Worm (Caenorhabditis elegans) whole organism, L2 larva: Measurements from ENCODE around the gene oac-8.

Experiments used
- F13H6.1 ChIP-seq: sonication (generic microtip); optimal IDR thresholded peaks from 2 replicates; lab custom pipeline; 2016; ENCODE audit warnings: missing genetic modification characterization, missing compliant biosample characterization
- ZK546.5 ChIP-seq: sonication (generic microtip); optimal IDR thresholded peaks from 2 replicates; lab custom pipeline; 2017; ENCODE audit warnings: missing biosample characterization, missing genetic modification characterization
- aly-2 ChIP-seq: fragments of 150-350 bp; optimal IDR thresholded peaks from 2 replicates; lab custom pipeline; 2014; ENCODE audit warnings: missing biosample characterization, missing genetic modification characterization
- ama-1 ChIP-seq: fragments of 150-350 bp; optimal IDR thresholded peaks from 2 replicates; lab custom pipeline; 2018; ENCODE audit warnings: inconsistent platforms
- blmp-1 ChIP-seq: sonication (generic microtip); optimal IDR thresholded peaks from 2 replicates; lab custom pipeline; 2017; ENCODE audit warnings: missing genetic modification characterization, mild to moderate bottlenecking, missing compliant biosample characterization, antibody characterized with exemption, moderate library complexity; ENCODE audit not compliant: insufficient read depth
- ceh-16 ChIP-seq: fragments of 150-350 bp; optimal IDR thresholded peaks from 2 replicates; lab custom pipeline; 2014; ENCODE audit warnings: missing biosample characterization, missing genetic modification characterization
- crh-2 ChIP-seq: sonication (generic microtip); optimal IDR thresholded peaks from 2 replicates; lab custom pipeline; 2017; ENCODE audit warnings: missing biosample characterization, missing genetic modification characterization
- dmd-4 ChIP-seq: sonication (generic microtip); optimal IDR thresholded peaks from 2 replicates; lab custom pipeline; 2017; ENCODE audit warnings: missing biosample characterization, missing genetic modification characterization
- egl-27 ChIP-seq: sonication (generic microtip); optimal IDR thresholded peaks from 3 replicates; lab custom pipeline; 2017; ENCODE audit warnings: missing biosample characterization, missing genetic modification reagents, missing genetic modification characterization
- elt-1 ChIP-seq: fragments of 150-350 bp; optimal IDR thresholded peaks from 2 replicates; lab custom pipeline; 2014; ENCODE audit warnings: missing biosample characterization, missing genetic modification characterization
- elt-3 ChIP-seq: sonication (generic microtip); optimal IDR thresholded peaks from 2 replicates; lab custom pipeline; 2017; ENCODE audit warnings: missing biosample characterization, missing genetic modification characterization
- fos-1 ChIP-seq: fragments of 150-350 bp; optimal IDR thresholded peaks from 2 replicates; lab custom pipeline; 2014; ENCODE audit warnings: missing biosample characterization, missing genetic modification characterization
- gmeb-1 ChIP-seq: fragments of 150-350 bp; optimal IDR thresholded peaks from 2 replicates; lab custom pipeline; 2014; ENCODE audit warnings: missing biosample characterization, missing genetic modification characterization
- lin-11 ChIP-seq: fragments of 150-350 bp; sonication (generic microtip); optimal IDR thresholded peaks from 2 replicates; lab custom pipeline; 2014; ENCODE audit warnings: missing biosample characterization, missing genetic modification characterization, inconsistent platforms, mixed read lengths
- lin-13 ChIP-seq: fragments of 150-350 bp; optimal IDR thresholded peaks from 2 replicates; lab custom pipeline; 2014; ENCODE audit warnings: missing biosample characterization, missing genetic modification reagents, missing genetic modification characterization
- lin-39 ChIP-seq: fragments of 150-350 bp; optimal IDR thresholded peaks from 2 replicates; lab custom pipeline; 2014; ENCODE audit warnings: missing biosample characterization, missing genetic modification reagents, missing genetic modification characterization
- lsy-2 ChIP-seq, 2 experiments: fragments of 150-350 bp in 1 of 2; sonication (generic microtip) in 1 of 2; optimal IDR thresholded peaks; 2 replicates each; lab custom pipeline; 2014 to 2017; ENCODE audit warnings: missing biosample characterization in 2 of 2, missing genetic modification characterization in 2 of 2
- mbf-1 ChIP-seq: sonication (generic microtip); optimal IDR thresholded peaks from 2 replicates; lab custom pipeline; 2017; ENCODE audit warnings: missing biosample characterization, missing genetic modification characterization
- mdl-1 ChIP-seq, 2 experiments: fragments of 150-350 bp in 1 of 2; sonication (generic microtip) in 1 of 2; optimal IDR thresholded peaks; 2 replicates each; lab custom pipeline; 2017; ENCODE audit warnings: missing biosample characterization in 2 of 2, missing genetic modification characterization in 2 of 2
- nhr-10 ChIP-seq: sonication (generic microtip); optimal IDR thresholded peaks from 2 replicates; lab custom pipeline; 2017; ENCODE audit warnings: missing biosample characterization, missing genetic modification characterization
- nhr-12 ChIP-seq: fragments of 150-350 bp; optimal IDR thresholded peaks from 2 replicates; lab custom pipeline; 2014; ENCODE audit warnings: missing biosample characterization, missing genetic modification characterization
- nhr-129 ChIP-seq: fragments of 150-350 bp; optimal IDR thresholded peaks from 2 replicates; lab custom pipeline; 2014; ENCODE audit warnings: missing biosample characterization, missing genetic modification characterization
- nhr-21 ChIP-seq: fragments of 150-350 bp; optimal IDR thresholded peaks from 2 replicates; lab custom pipeline; 2014; ENCODE audit warnings: missing biosample characterization, missing genetic modification characterization
- nhr-23 ChIP-seq: fragments of 150-350 bp; optimal IDR thresholded peaks from 2 replicates; lab custom pipeline; 2014; ENCODE audit warnings: missing biosample characterization, missing genetic modification reagents, missing genetic modification characterization
- nhr-237 ChIP-seq: fragments of 150-350 bp; optimal IDR thresholded peaks from 2 replicates; lab custom pipeline; 2014; ENCODE audit warnings: missing biosample characterization, missing genetic modification characterization
- nhr-25 ChIP-seq: fragments of 150-350 bp; sonication (generic microtip); optimal IDR thresholded peaks from 3 replicates; lab custom pipeline; 2014; ENCODE audit warnings: missing biosample characterization, missing genetic modification characterization
- nhr-6 ChIP-seq: fragments of 150-350 bp; optimal IDR thresholded peaks from 2 replicates; lab custom pipeline; 2014; ENCODE audit warnings: missing biosample characterization, missing genetic modification characterization
- nhr-77 ChIP-seq: fragments of 150-350 bp; optimal IDR thresholded peaks from 2 replicates; lab custom pipeline; 2014; ENCODE audit warnings: missing biosample characterization, missing genetic modification characterization
- peb-1 ChIP-seq: fragments of 150-350 bp; optimal IDR thresholded peaks from 2 replicates; lab custom pipeline; 2014; ENCODE audit warnings: missing biosample characterization, missing genetic modification characterization
- sem-4 ChIP-seq: fragments of 150-350 bp; optimal IDR thresholded peaks from 2 replicates; lab custom pipeline; 2014; ENCODE audit warnings: missing biosample characterization, missing genetic modification reagents, missing genetic modification characterization
- skn-1 ChIP-seq: sonication (generic microtip); optimal IDR thresholded peaks from 2 replicates; lab custom pipeline; 2017; ENCODE audit warnings: missing biosample characterization, missing genetic modification characterization
- sma-3 ChIP-seq: sonication (generic microtip); optimal IDR thresholded peaks from 2 replicates; lab custom pipeline; 2016; ENCODE audit warnings: missing genetic modification reagents, missing genetic modification characterization, missing compliant biosample characterization
- snpc-4 ChIP-seq: fragments of 150-350 bp; optimal IDR thresholded peaks from 2 replicates; lab custom pipeline; 2014; ENCODE audit warnings: missing biosample characterization, missing genetic modification characterization
- unc-39 ChIP-seq: fragments of 150-350 bp; optimal IDR thresholded peaks from 2 replicates; lab custom pipeline; 2014; ENCODE audit warnings: missing biosample characterization, missing genetic modification characterization
- unc-55 ChIP-seq: fragments of 150-350 bp; sonication (generic microtip); optimal IDR thresholded peaks from 3 replicates; lab custom pipeline; 2014; ENCODE audit warnings: missing biosample characterization, missing genetic modification reagents, missing genetic modification characterization
- unc-62 ChIP-seq: fragments of 150-350 bp; optimal IDR thresholded peaks from 2 replicates; lab custom pipeline; 2014; ENCODE audit warnings: missing biosample characterization, missing genetic modification reagents, missing genetic modification characterization
- zag-1 ChIP-seq: fragments of 150-350 bp; optimal IDR thresholded peaks from 2 replicates; lab custom pipeline; 2014; ENCODE audit warnings: missing biosample characterization, missing genetic modification characterization
- ztf-1 ChIP-seq: fragments of 200-800 bp; sonication (Bioruptor generic); conservative IDR thresholded peaks from 2 replicates; pipeline ENCODE4 v1.3.6; 2022; ENCODE audit warnings: missing genetic modification characterization, missing compliant biosample characterization
- ztf-11 ChIP-seq: sonication (generic microtip); optimal IDR thresholded peaks from 2 replicates; lab custom pipeline; 2017; ENCODE audit warnings: missing biosample characterization, missing genetic modification characterization
- ztf-4 ChIP-seq: fragments of 150-350 bp; optimal IDR thresholded peaks from 2 replicates; lab custom pipeline; 2014; ENCODE audit warnings: missing biosample characterization, missing genetic modification characterization

Gene oac-8

DNA sequence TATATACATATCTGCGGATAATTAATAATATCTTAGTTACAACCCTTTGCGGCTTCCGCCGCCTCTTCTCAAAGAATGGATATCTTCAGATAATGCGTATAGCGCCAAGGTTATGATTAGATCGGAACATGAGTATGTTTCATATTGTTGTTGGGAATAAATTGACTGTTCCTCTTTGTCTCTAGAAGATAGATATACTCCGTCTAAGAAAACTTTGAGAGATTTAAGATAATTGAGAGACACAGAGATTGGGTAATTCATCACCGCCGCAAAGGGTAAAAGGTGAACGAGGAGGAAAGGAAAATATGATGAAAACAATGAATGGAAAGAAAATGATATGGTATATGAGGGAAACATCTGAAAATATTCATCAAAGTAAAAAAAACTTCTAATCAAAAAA, 7.7 kb upstream of the oac-8 start:
- TF ChIP-seq fos-1 (peak; percentile 21), ama-1 (lab: Kevin White, UChicago) (no peak), peb-1 (tag; lab: Kevin White, UChicago) (no peak), ceh-16 (tag; lab: Kevin White, UChicago) (no peak), F13H6.1 (tag; lab: Kevin White, UChicago) (no peak), elt-3 (tag; lab: Kevin White, UChicago) (no peak), nhr-77 (tag; lab: Kevin White, UChicago) (no peak), elt-1 (no peak), lin-13 (no peak), nhr-25 (peak; percentile 10), zag-1 (tag; lab: Kevin White, UChicago) (no peak), lin-11 (tag; lab: Kevin White, UChicago) (no peak)

DNA sequence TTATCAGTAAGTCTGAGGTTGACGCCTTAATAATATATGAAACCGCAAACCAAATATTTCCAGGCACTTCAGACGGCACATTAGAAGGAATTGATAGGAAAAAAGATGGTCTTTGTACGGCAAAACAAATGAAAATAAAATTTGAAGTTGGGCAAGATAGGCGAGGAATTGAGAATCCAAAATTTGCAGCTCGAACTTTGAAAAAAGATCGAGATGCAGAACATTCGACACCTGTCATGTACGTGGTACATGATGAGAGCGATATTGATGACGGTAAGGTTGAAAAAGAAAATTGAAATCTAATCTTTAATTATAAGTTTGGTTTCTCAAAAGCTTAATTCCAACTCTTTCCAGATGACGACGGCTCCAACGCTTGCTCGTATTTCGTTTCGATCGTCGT, 6.7 kb upstream of the oac-8 start:
- TF ChIP-seq nhr-129 (tag; lab: Kevin White, UChicago): no peak
- TF ChIP-seq nhr-6: no peak
- TF ChIP-seq ztf-11 (tag; lab: Kevin White, UChicago): no peak
- TF ChIP-seq mdl-1 (tag; optimal IDR thresholded peaks at IDR 0.05; lab: Kevin White, UChicago): no peak
- TF ChIP-seq unc-39 (tag; lab: Kevin White, UChicago): no peak
- no peak for TF ChIP-seq nhr-12 (tag; lab: Kevin White, UChicago)
- TF ChIP-seq nhr-10: no peak

DNA sequence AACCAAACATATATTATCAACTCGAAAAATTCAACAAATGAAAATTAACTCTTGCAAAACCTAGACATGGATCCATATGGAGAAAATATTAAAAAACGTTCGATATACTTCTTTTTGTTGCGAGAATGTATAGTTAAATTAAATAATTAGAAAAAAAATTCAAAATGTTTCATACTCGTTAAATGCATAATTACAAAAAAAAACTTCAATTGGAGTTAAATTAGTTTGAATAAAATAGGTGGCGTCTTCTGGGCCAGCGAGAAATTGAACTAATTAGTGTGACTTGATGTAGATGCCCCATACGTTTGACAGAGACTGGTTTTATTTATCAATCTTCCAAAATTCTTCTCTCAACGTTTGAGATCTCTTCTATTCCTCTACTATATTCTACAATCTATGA, 6.0 kb upstream of the oac-8 start, which contains the start of gene lgc-43:
lgc-43 (plus strand) TSS at position 301 of the 400 bp plus-strand sequence.
- TF ChIP-seq ama-1 (lab: Kevin White, UChicago) (no peak), ztf-4 (no peak), nhr-6 (no peak), lin-39 (tag; lab: Kevin White, UChicago) (no peak), nhr-23 (no peak), sem-4 (tag; lab: Kevin White, UChicago) (no peak), mbf-1 (tag; lab: Kevin White, UChicago) (no peak), nhr-10 (no peak), egl-27 (tag; lab: Kevin White, UChicago) (no peak), skn-1 (tag; lab: Kevin White, UChicago) (no peak), crh-2 (no peak), ZK546.5 (no peak), sma-3 (no peak), nhr-237 (tag; lab: Kevin White, UChicago) (no peak), dmd-4 (no peak), unc-39 (tag; lab: Kevin White, UChicago) (no peak), nhr-12 (tag; lab: Kevin White, UChicago) (no peak), blmp-1 (tag; lab: Kevin White, UChicago) (no peak), ceh-16 (tag; lab: Kevin White, UChicago) (no peak)

DNA sequence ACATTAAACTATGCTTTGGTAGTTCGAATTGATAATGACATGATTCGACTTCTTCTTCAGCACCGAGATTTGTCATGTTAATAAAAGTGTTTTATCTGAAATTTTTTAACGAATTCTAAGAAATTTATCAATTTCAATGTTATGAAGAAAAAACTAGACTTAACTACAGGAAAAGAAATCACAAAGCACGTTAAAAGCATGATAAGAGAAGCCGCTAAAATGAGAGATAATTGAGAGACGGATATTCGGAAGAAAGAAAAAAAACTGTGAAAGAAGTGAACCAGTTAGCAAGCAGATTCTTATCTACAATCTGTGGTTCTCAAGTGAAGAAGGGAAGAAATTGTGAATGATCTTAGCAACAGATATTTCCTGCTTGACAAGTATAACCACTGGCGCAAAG, 4.7 kb downstream of the oac-8 start, which contains the start of gene C43F9.4:
C43F9.4 (minus strand) TSS at position 101 of the 400 bp plus-strand sequence.
- TF ChIP-seq F13H6.1 (tag; lab: Kevin White, UChicago) (no peak), blmp-1 (tag; lab: Kevin White, UChicago) (no peak), nhr-77 (tag; lab: Kevin White, UChicago) (no peak), nhr-21 (no peak), skn-1 (tag; lab: Kevin White, UChicago) (no peak), unc-55 (no peak), unc-62 (no peak)

DNA sequence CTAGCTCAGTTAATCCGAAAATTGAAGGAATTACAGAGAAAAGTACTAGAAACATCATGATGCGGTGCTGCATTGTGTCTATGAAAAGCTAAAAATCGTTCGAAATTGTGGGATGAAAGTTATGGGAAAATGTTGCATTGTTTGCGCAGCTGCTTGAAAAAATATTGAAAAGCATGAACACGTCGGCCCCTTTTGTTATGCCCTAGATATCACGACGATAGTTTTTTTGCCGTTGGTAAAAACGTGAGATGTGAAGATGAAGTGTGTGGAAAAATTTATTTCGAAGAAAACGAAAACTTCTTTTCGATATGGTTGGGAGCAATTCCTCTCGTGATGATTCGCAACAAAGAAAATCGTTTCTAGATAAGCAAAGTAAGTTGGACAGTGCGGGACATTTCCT, 6.3 kb downstream of the oac-8 start, which contains the start of the genes C43F9.5 and nkb-2:
C43F9.5 (minus strand) TSS at position 101 of the 400 bp plus-strand sequence.
nkb-2 (plus strand) TSS at position 277 of the 400 bp plus-strand sequence.
- no peak for TF ChIP-seq lin-11 (tag; lab: Kevin White, UChicago)
- TF ChIP-seq blmp-1 (tag; lab: Kevin White, UChicago): no peak
- no peak for TF ChIP-seq lsy-2 (tag; optimal IDR thresholded peaks at IDR 0.05; lab: Kevin White, UChicago)
- no peak for TF ChIP-seq nhr-21
- no peak for TF ChIP-seq elt-1
- TF ChIP-seq nhr-77 (tag; lab: Kevin White, UChicago): no peak
- no peak for TF ChIP-seq snpc-4
- no peak for TF ChIP-seq ztf-1
- no peak for TF ChIP-seq dmd-4
- TF ChIP-seq zag-1 (tag; lab: Kevin White, UChicago): no peak
- no peak for TF ChIP-seq nhr-25
- no peak for TF ChIP-seq elt-3 (tag; lab: Kevin White, UChicago)
- TF ChIP-seq ZK546.5: no peak
- no peak for TF ChIP-seq aly-2 (tag; lab: Kevin White, UChicago)
- TF ChIP-seq gmeb-1: no peak
- no peak for TF ChIP-seq egl-27 (tag; lab: Kevin White, UChicago)
- TF ChIP-seq nhr-6: no peak
- no peak for TF ChIP-seq sem-4 (tag; lab: Kevin White, UChicago)
- no peak for TF ChIP-seq nhr-237 (tag; lab: Kevin White, UChicago)
- TF ChIP-seq fos-1: no peak
